Worm (Caenorhabditis elegans): ENCODE results near the gene F27E5.3.

ce11 chrII:10144092-10144491, at the start of gene F27E5.3:
- no peak for TF ChIP-seq nhr-23 (tag; optimal IDR thresholded peaks at IDR 0.05)
- TF ChIP-seq daf-12 (tag; optimal IDR thresholded peaks at IDR 0.05) = no peak
- TF ChIP-seq nhr-76 (tag; optimal IDR thresholded peaks at IDR 0.05) = no peak
- TF ChIP-seq pha-4 (tag; optimal IDR thresholded peaks at IDR 0.05) = no peak
- TF ChIP-seq fos-1 (tag; optimal IDR thresholded peaks at IDR 0.05) = no peak
- no peak for TF ChIP-seq ceh-16 (tag; optimal IDR thresholded peaks at IDR 0.05)
- TF ChIP-seq nfya-1 (tag; optimal IDR thresholded peaks at IDR 0.05; ENCODE audit: insufficient read depth) = no peak
- TF ChIP-seq nhr-77 (tag; optimal IDR thresholded peaks at IDR 0.05) = no peak
- no peak for TF ChIP-seq fkh-2 (tag; optimal IDR thresholded peaks at IDR 0.05)
